Worm (Caenorhabditis elegans) whole organism, midembryonic: ENCODE measurements around the gene nlp-25.

ENCODE experiments used
- T22C8.4 ChIP-seq: fragments of 200-800 bp; sonication (Bioruptor generic); IDR thresholded peaks from 2 replicates; pipeline ENCODE4 v1.3.6; 2022; ENCODE audit warnings: missing genetic modification characterization, missing compliant biosample characterization
- cog-1 ChIP-seq: sonication (generic microtip); optimal IDR thresholded peaks from 2 replicates; lab custom pipeline; 2016; ENCODE audit warnings: missing genetic modification characterization, missing compliant biosample characterization
- flt-1 ChIP-seq: fragments of 200-800 bp; sonication (Bioruptor generic); IDR thresholded peaks from 2 replicates; pipeline ENCODE4 v1.3.6; 2022; ENCODE audit warnings: missing genetic modification characterization, missing compliant biosample characterization
- klf-2 ChIP-seq: fragments of 200-800 bp; sonication (Bioruptor generic); conservative IDR thresholded peaks from 2 replicates; pipeline ENCODE4 v1.3.6; 2022; ENCODE audit warnings: missing genetic modification reagents, missing genetic modification characterization, missing compliant biosample characterization
- med-1 ChIP-seq: sonication (generic microtip); optimal IDR thresholded peaks from 2 replicates; lab custom pipeline; 2017; ENCODE audit warnings: missing genetic modification characterization, mild to moderate bottlenecking, missing compliant biosample characterization, antibody characterized with exemption, missing genetic modification reagents; ENCODE audit not compliant: insufficient read depth
- ref-1 ChIP-seq: fragments of 200-800 bp; sonication (Bioruptor generic); conservative IDR thresholded peaks from 2 replicates; pipeline ENCODE4 v1.3.6; 2022; ENCODE audit warnings: missing genetic modification reagents, missing genetic modification characterization, missing compliant biosample characterization
- tab-1 ChIP-seq: fragments of 200-800 bp; sonication (Bioruptor generic); IDR thresholded peaks from 2 replicates; pipeline ENCODE4 v1.3.6; 2022; ENCODE audit warnings: missing genetic modification characterization, missing compliant biosample characterization
- ztf-23 ChIP-seq: fragments of 200-800 bp; sonication (Bioruptor generic); IDR thresholded peaks from 2 replicates; pipeline ENCODE4 v1.3.6; 2022; ENCODE audit warnings: missing genetic modification reagents, missing genetic modification characterization, missing compliant biosample characterization
- ztf-29 ChIP-seq: fragments of 200-800 bp; sonication (Bioruptor generic); IDR thresholded peaks from 2 replicates; pipeline ENCODE4 v1.3.6; 2022; ENCODE audit warnings: missing genetic modification reagents, missing genetic modification characterization, missing compliant biosample characterization

The nlp-25 gene

ce11 chrV:19629973-19630372 lies 24.0 kb downstream of the nlp-25 start:
- TF ChIP-seq klf-2: peak; percentile 17; the same call in 1 of the 2 replicates
- no peak for TF ChIP-seq ztf-23 (GFP tag; lab: Robert Waterston, UW)
- no peak for TF ChIP-seq ref-1
- TF ChIP-seq T22C8.4: peak; percentile 99
- no peak for TF ChIP-seq tab-1
- TF ChIP-seq cog-1 (tag; lab: Kevin White, UChicago): no peak
- TF ChIP-seq med-1 (GFP tag; lab: Kevin White, UChicago): no peak

- TF ChIP-seq cog-1 (tag; lab: Kevin White, UChicago): no peak
- TF ChIP-seq klf-2: no peak
- no peak for TF ChIP-seq ztf-23 (GFP tag; lab: Robert Waterston, UW)
- TF ChIP-seq T22C8.4: peak; percentile 93
These were observed 24.6 kb downstream of the nlp-25 start for ce11 chrV:19630569-19630968.

ce11 chrV:19632546-19632945 lies 26.6 kb downstream of the nlp-25 start, which contains the start of gene Y43F8C.5:
Gene Y43F8C.5 (minus strand): TSS chrV:19632646.
- TF ChIP-seq ztf-29 (GFP tag; lab: Robert Waterston, UW): no peak

- TF ChIP-seq med-1 (GFP tag; lab: Kevin White, UChicago) (no peak), T22C8.4 (peak; percentile 91)
These were observed 27.0 kb downstream of the nlp-25 start for ce11 chrV:19632948-19633347.

ce11 chrV:19634197-19634596 lies 28.2 kb downstream of the nlp-25 start:
- no peak for TF ChIP-seq ztf-29 (GFP tag; lab: Robert Waterston, UW)
- TF ChIP-seq med-1 (GFP tag; lab: Kevin White, UChicago): no peak
- TF ChIP-seq ztf-23 (GFP tag; lab: Robert Waterston, UW): no peak
- no peak for TF ChIP-seq flt-1
- no peak for TF ChIP-seq klf-2
- no peak for TF ChIP-seq ref-1
- no peak for TF ChIP-seq T22C8.4
- TF ChIP-seq cog-1 (tag; lab: Kevin White, UChicago): no peak
- TF ChIP-seq tab-1: no peak

ce11 chrV:19635525-19636193 lies 29.7 kb downstream of the nlp-25 start:
- peak; percentile 98 for TF ChIP-seq T22C8.4

- TF ChIP-seq T22C8.4 (no peak), cog-1 (tag; lab: Kevin White, UChicago) (no peak), med-1 (GFP tag; lab: Kevin White, UChicago) (no peak), ztf-23 (GFP tag; lab: Robert Waterston, UW) (no peak), tab-1 (no peak), klf-2 (no peak), flt-1 (no peak), ztf-29 (GFP tag; lab: Robert Waterston, UW) (no peak), ref-1 (no peak)
These were observed 30.2 kb downstream of the nlp-25 start for ce11 chrV:19636194-19636584.

- TF ChIP-seq flt-1: no peak
- TF ChIP-seq klf-2: no peak
- no peak for TF ChIP-seq tab-1
- TF ChIP-seq ref-1: no peak
- no peak for TF ChIP-seq cog-1 (tag; lab: Kevin White, UChicago)
- TF ChIP-seq med-1 (GFP tag; lab: Kevin White, UChicago): no peak
- TF ChIP-seq T22C8.4: no peak
- no peak for TF ChIP-seq ztf-23 (GFP tag; lab: Robert Waterston, UW)
- TF ChIP-seq ztf-29 (GFP tag; lab: Robert Waterston, UW): no peak
These were observed 31.9 kb downstream of the nlp-25 start for ce11 chrV:19637890-19638289.

- TF ChIP-seq flt-1 (no peak), cog-1 (tag; lab: Kevin White, UChicago) (no peak), ztf-29 (GFP tag; lab: Robert Waterston, UW) (no peak), klf-2 (no peak), ref-1 (no peak), ztf-23 (GFP tag; lab: Robert Waterston, UW) (no peak), tab-1 (no peak), T22C8.4 (no peak), med-1 (GFP tag; lab: Kevin White, UChicago) (no peak)
These were observed 34.8 kb downstream of the nlp-25 start, which contains the start of gene Y43F8C.6 for ce11 chrV:19640808-19641207. Gene Y43F8C.6 (minus strand): TSS chrV:19640908.

ce11 chrV:19643015-19643414 lies 37.0 kb downstream of the nlp-25 start:
- peak; percentile 99 for TF ChIP-seq ref-1
- TF ChIP-seq T22C8.4: peak; percentile 97
- TF ChIP-seq flt-1: peak; percentile 99
- peak; percentile 99 for TF ChIP-seq tab-1
- TF ChIP-seq med-1 (GFP tag; lab: Kevin White, UChicago): peak; percentile 94
- TF ChIP-seq cog-1 (tag; lab: Kevin White, UChicago): peak; percentile 100
- peak; percentile 98 for TF ChIP-seq ztf-23 (GFP tag; lab: Robert Waterston, UW)
- peak; percentile 98 for TF ChIP-seq ztf-29 (GFP tag; lab: Robert Waterston, UW)
- TF ChIP-seq klf-2: peak; percentile 97

ce11 chrV:19643903-19644302 lies 37.9 kb downstream of the nlp-25 start, which contains the start of the genes Y43F8C.7 and mrps-28:
Gene Y43F8C.7 (minus strand): TSS chrV:19644030.
Gene mrps-28 (plus strand): TSS chrV:19644239.
- TF ChIP-seq T22C8.4 (peak; percentile 88), tab-1 (no peak)
